Worm (Caenorhabditis elegans) whole organism, L2 larva: ENCODE data around the gene rheb-1.

Experiments used
- Y55F3AM.14 ChIP-seq: fragments of 200-800 bp; sonication (Bioruptor generic); optimal IDR thresholded peaks from 2 replicates; lab custom pipeline; 2018; ENCODE audit warnings: mild to moderate bottlenecking, missing genetic modification characterization, missing compliant biosample characterization
- ceh-82 ChIP-seq: fragments of 150-350 bp; optimal IDR thresholded peaks from 2 replicates; lab custom pipeline; 2014; ENCODE audit warnings: missing biosample characterization, missing genetic modification characterization
- egl-27 ChIP-seq: sonication (generic microtip); optimal IDR thresholded peaks from 3 replicates; lab custom pipeline; 2017; ENCODE audit warnings: missing biosample characterization, missing genetic modification reagents, missing genetic modification characterization
- lin-39 ChIP-seq: fragments of 150-350 bp; optimal IDR thresholded peaks from 2 replicates; lab custom pipeline; 2014; ENCODE audit warnings: missing biosample characterization, missing genetic modification reagents, missing genetic modification characterization
- nhr-12 ChIP-seq: fragments of 150-350 bp; optimal IDR thresholded peaks from 2 replicates; lab custom pipeline; 2014; ENCODE audit warnings: missing biosample characterization, missing genetic modification characterization
- snpc-4 ChIP-seq: fragments of 150-350 bp; optimal IDR thresholded peaks from 2 replicates; lab custom pipeline; 2014; ENCODE audit warnings: missing biosample characterization, missing genetic modification characterization
- zag-1 ChIP-seq: fragments of 150-350 bp; optimal IDR thresholded peaks from 2 replicates; lab custom pipeline; 2014; ENCODE audit warnings: missing biosample characterization, missing genetic modification characterization

ce11 chrIII:9497412-9497811, 41.6 kb upstream of the rheb-1 start:
- TF ChIP-seq snpc-4 (tag; lab: Kevin White, UChicago) (no peak), ceh-82 (no peak), zag-1 (tag; lab: Kevin White, UChicago) (no peak), egl-27 (tag; lab: Kevin White, UChicago) (no peak), Y55F3AM.14 (GFP tag; lab: Kevin White, UChicago) (no peak), lin-39 (tag; lab: Kevin White, UChicago) (no peak), nhr-12 (tag; lab: Kevin White, UChicago) (no peak)
